Fruit fly (Drosophila melanogaster) whole organism, embryonic: ENCODE results near the gene PIG-B.

ENCODE experiments used
- B-H1 ChIP-seq: fragments of 200-800 bp; sonication (Bioruptor generic); IDR thresholded peaks from 3 replicates; pipeline ENCODE4 v1.3.6; 2022; ENCODE audit warnings: missing biosample characterization, missing genetic modification characterization
- Bdp1 ChIP-seq: fragments of 200-800 bp; sonication (Bioruptor generic); optimal IDR thresholded peaks from 3 replicates; lab custom pipeline; 2016; ENCODE audit warnings: missing biosample characterization, missing genetic modification characterization
- CG10462 ChIP-seq: fragments of 200-800 bp; sonication (Bioruptor generic); optimal IDR thresholded peaks from 2 replicates; lab custom pipeline; 2016; ENCODE audit warnings: missing biosample characterization, missing genetic modification characterization
- CG10959 ChIP-seq: fragments of 200-800 bp; sonication (Bioruptor generic); IDR thresholded peaks from 2 replicates; pipeline ENCODE4 v1.3.6; 2022; ENCODE audit warnings: missing biosample characterization, missing genetic modification characterization
- CG11085 ChIP-seq: fragments of 200-800 bp; sonication (Bioruptor generic); IDR thresholded peaks from 2 replicates; pipeline ENCODE4 v1.3.6; 2022; ENCODE audit warnings: missing biosample characterization, missing genetic modification characterization
- CG12155 ChIP-seq: fragments of 200-800 bp; sonication (Bioruptor generic); optimal IDR thresholded peaks from 3 replicates; lab custom pipeline; 2016; ENCODE audit warnings: missing biosample characterization, missing genetic modification characterization
- CG12236 ChIP-seq: fragments of 200-800 bp; sonication (Bioruptor generic); optimal IDR thresholded peaks from 2 replicates; lab custom pipeline; 2016; ENCODE audit warnings: missing biosample characterization, missing genetic modification characterization
- CG12769 ChIP-seq: fragments of 200-800 bp; sonication (Bioruptor generic); optimal IDR thresholded peaks from 2 replicates; lab custom pipeline; 2019; ENCODE audit warnings: missing biosample characterization, mild to moderate bottlenecking, missing genetic modification characterization, moderate library complexity
- CG13123 ChIP-seq: fragments of 200-800 bp; sonication (Bioruptor generic); optimal IDR thresholded peaks from 2 replicates; lab custom pipeline; 2016; ENCODE audit warnings: missing biosample characterization, missing genetic modification characterization
- CG13775 ChIP-seq: fragments of 200-800 bp; sonication (Bioruptor generic); optimal IDR thresholded peaks from 3 replicates; lab custom pipeline; 2017; ENCODE audit warnings: missing biosample characterization, mild to moderate bottlenecking, missing genetic modification characterization
- CG15479 ChIP-seq: fragments of 200-800 bp; sonication (Bioruptor generic); optimal IDR thresholded peaks from 3 replicates; lab custom pipeline; 2019; ENCODE audit warnings: missing biosample characterization, mild to moderate bottlenecking, missing genetic modification characterization, moderate library complexity
- CG15601 ChIP-seq: fragments of 200-800 bp; sonication (Bioruptor generic); optimal IDR thresholded peaks from 3 replicates; lab custom pipeline; 2019; ENCODE audit warnings: missing biosample characterization, mild to moderate bottlenecking, missing genetic modification characterization, moderate library complexity
- CG1603 ChIP-seq: fragments of 200-800 bp; sonication (Bioruptor generic); optimal IDR thresholded peaks from 2 replicates; lab custom pipeline; 2019; ENCODE audit warnings: missing biosample characterization, mild to moderate bottlenecking, missing genetic modification characterization, moderate library complexity
- CG1647 ChIP-seq: fragments of 200-800 bp; sonication (Bioruptor generic); optimal IDR thresholded peaks from 3 replicates; lab custom pipeline; 2016; ENCODE audit warnings: missing biosample characterization, missing genetic modification characterization
- CG16779 ChIP-seq: fragments of 200-800 bp; sonication (Bioruptor generic); IDR thresholded peaks from 2 replicates; pipeline ENCODE4 v1.3.6; 2022; ENCODE audit warnings: missing biosample characterization, missing genetic modification characterization
- CG17328 ChIP-seq: fragments of 200-800 bp; sonication (Bioruptor generic); IDR thresholded peaks from 2 replicates; pipeline ENCODE4 v1.3.6; 2022; ENCODE audit warnings: missing biosample characterization, missing genetic modification characterization
- CG17359 ChIP-seq: fragments of 200-800 bp; sonication (Bioruptor generic); optimal IDR thresholded peaks from 3 replicates; lab custom pipeline; 2018; ENCODE audit warnings: missing biosample characterization, mild to moderate bottlenecking, missing genetic modification characterization, moderate library complexity
- CG17829 ChIP-seq: fragments of 200-800 bp; optimal IDR thresholded peaks from 2 replicates; lab custom pipeline; 2019; ENCODE audit warnings: missing biosample characterization, mild to moderate bottlenecking, missing genetic modification characterization, moderate library complexity
- CG3407 ChIP-seq: fragments of 200-800 bp; sonication (Bioruptor generic); optimal IDR thresholded peaks from 2 replicates; lab custom pipeline; 2018; ENCODE audit warnings: missing biosample characterization, mild to moderate bottlenecking, missing genetic modification characterization
- CG4854 ChIP-seq: fragments of 200-800 bp; sonication (Bioruptor generic); optimal IDR thresholded peaks from 2 replicates; lab custom pipeline; 2016; ENCODE audit warnings: missing biosample characterization, missing genetic modification characterization, inconsistent platforms
- CG6254 ChIP-seq: fragments of 200-800 bp; sonication (Bioruptor generic); optimal IDR thresholded peaks from 3 replicates; lab custom pipeline; 2017; ENCODE audit warnings: mild to moderate bottlenecking, missing biosample characterization, missing genetic modification reagents, missing genetic modification characterization
- CG9727 ChIP-seq: fragments of 200-800 bp; sonication (Bioruptor generic); optimal IDR thresholded peaks from 3 replicates; lab custom pipeline; 2017; ENCODE audit warnings: missing biosample characterization, mild to moderate bottlenecking, missing genetic modification characterization
- Deaf1 ChIP-seq: fragments of 200-800 bp; optimal IDR thresholded peaks from 3 replicates; lab custom pipeline; 2019; ENCODE audit warnings: missing biosample characterization, mild to moderate bottlenecking, missing genetic modification characterization, moderate library complexity
- Dfd ChIP-seq, 2 experiments: fragments of >200 bp; optimal IDR thresholded peaks; 2 replicates each; lab custom pipeline; 2017; ENCODE audit warnings: missing biosample characterization in 2 of 2, missing genetic modification characterization in 2 of 2
- Hey ChIP-seq: fragments of 200-800 bp; sonication (Bioruptor generic); optimal IDR thresholded peaks from 3 replicates; lab custom pipeline; 2018; ENCODE audit warnings: missing biosample characterization, mild to moderate bottlenecking, missing genetic modification characterization
- Hr51 ChIP-seq, 2 experiments: fragments of 200-800 bp; sonication (Bioruptor generic); optimal IDR thresholded peaks; 2 replicates in 1 of 2; 3 replicates in 1 of 2; lab custom pipeline; 2016 to 2018; ENCODE audit warnings: missing biosample characterization in 2 of 2, missing genetic modification characterization in 2 of 2, mild to moderate bottlenecking in 1 of 2, moderate library complexity in 1 of 2
- Lim3 ChIP-seq: fragments of 200-800 bp; sonication (Bioruptor generic); IDR thresholded peaks from 2 replicates; pipeline ENCODE4 v1.3.6; 2022; ENCODE audit warnings: missing biosample characterization, missing genetic modification characterization
- MESR4 ChIP-seq: fragments of 200-800 bp; sonication (Bioruptor generic); optimal IDR thresholded peaks from 2 replicates; lab custom pipeline; 2018; ENCODE audit warnings: missing biosample characterization, mild to moderate bottlenecking, missing genetic modification characterization, moderate library complexity
- Nf-YB ChIP-seq: fragments of 200-800 bp; sonication (Bioruptor generic); optimal IDR thresholded peaks from 3 replicates; lab custom pipeline; 2019; ENCODE audit warnings: missing biosample characterization, mild to moderate bottlenecking, missing genetic modification characterization, moderate library complexity
- Sry-δ ChIP-seq: fragments of 200-800 bp; sonication (Bioruptor generic); optimal IDR thresholded peaks from 2 replicates; lab custom pipeline; 2016; ENCODE audit warnings: missing biosample characterization, missing genetic modification characterization
- ara ChIP-seq: fragments of 200-800 bp; sonication (Bioruptor generic); IDR thresholded peaks from 2 replicates; pipeline ENCODE4 v1.3.6; 2022; ENCODE audit warnings: missing biosample characterization, missing genetic modification characterization
- ash1 ChIP-seq: fragments of 200-800 bp; sonication (Bioruptor generic); optimal IDR thresholded peaks from 2 replicates; lab custom pipeline; 2018; ENCODE audit warnings: missing biosample characterization, mild to moderate bottlenecking, missing genetic modification characterization
- br ChIP-seq: fragments of >200 bp; optimal IDR thresholded peaks from 2 replicates; lab custom pipeline; 2017
- btn ChIP-seq: fragments of 200-800 bp; sonication (Bioruptor generic); optimal IDR thresholded peaks from 2 replicates; lab custom pipeline; 2016; ENCODE audit warnings: missing biosample characterization, missing genetic modification characterization
- cato ChIP-seq: fragments of 200-800 bp; sonication (Bioruptor generic); optimal IDR thresholded peaks from 2 replicates; lab custom pipeline; 2016; ENCODE audit warnings: missing biosample characterization, missing genetic modification characterization, borderline replicate concordance
- ci ChIP-seq: fragments of 200-800 bp; sonication (Bioruptor generic); IDR thresholded peaks from 3 replicates; pipeline ENCODE4 v1.3.6; 2022; ENCODE audit warnings: missing biosample characterization, missing genetic modification characterization
- croc ChIP-seq: fragments of 200-800 bp; sonication (Bioruptor generic); conservative IDR thresholded peaks from 3 replicates; pipeline ENCODE4 v1.3.6; 2022; ENCODE audit warnings: missing biosample characterization, missing genetic modification characterization
- dpn ChIP-seq, 2 experiments: fragments of 200-800 bp; sonication (Bioruptor generic); optimal IDR thresholded peaks; 3 replicates each; lab custom pipeline; 2016; ENCODE audit warnings: missing biosample characterization in 2 of 2, missing genetic modification characterization in 2 of 2
- eve ChIP-seq, 2 experiments: fragments of >200 bp; optimal IDR thresholded peaks; 2 replicates each; lab custom pipeline; 2017; ENCODE audit warnings: missing biosample characterization in 2 of 2, missing genetic modification characterization in 2 of 2
- gsb-n ChIP-seq: fragments of 200-800 bp; sonication (Bioruptor generic); optimal IDR thresholded peaks from 3 replicates; lab custom pipeline; 2018; ENCODE audit warnings: missing biosample characterization, mild to moderate bottlenecking, missing genetic modification characterization
- her ChIP-seq: fragments of 200-800 bp; sonication (Bioruptor generic); optimal IDR thresholded peaks from 2 replicates; lab custom pipeline; 2016; ENCODE audit warnings: missing biosample characterization, missing genetic modification characterization
- lola ChIP-seq, 3 experiments: fragments of >200 bp in 2 of 3; fragments of 200-800 bp in 1 of 3; sonication (Bioruptor generic) in 1 of 3; optimal IDR thresholded peaks; 2 replicates each; lab custom pipeline; 2017 to 2019; ENCODE audit warnings: missing biosample characterization in 3 of 3, missing genetic modification characterization in 3 of 3, mild to moderate bottlenecking in 1 of 3, moderate library complexity in 1 of 3
- luna ChIP-seq: fragments of 200-800 bp; sonication (Bioruptor generic); optimal IDR thresholded peaks from 2 replicates; lab custom pipeline; 2016; ENCODE audit warnings: missing biosample characterization, missing genetic modification characterization
- pb ChIP-seq: fragments of 200-800 bp; sonication (Bioruptor generic); optimal IDR thresholded peaks from 3 replicates; lab custom pipeline; 2016; ENCODE audit warnings: missing biosample characterization, missing genetic modification characterization
- run ChIP-seq: fragments of 200-800 bp; sonication (Bioruptor generic); optimal IDR thresholded peaks from 3 replicates; lab custom pipeline; 2018; ENCODE audit warnings: missing biosample characterization, mild to moderate bottlenecking, missing genetic modification characterization
- sens ChIP-seq: fragments of 200-800 bp; sonication (Bioruptor generic); peaks from one replicate; lab custom pipeline; 2016; ENCODE audit warnings: missing biosample characterization, missing genetic modification characterization
- toy ChIP-seq: fragments of 200-800 bp; sonication (Bioruptor generic); IDR thresholded peaks from 2 replicates; pipeline ENCODE4 v1.3.6; 2022; ENCODE audit warnings: missing biosample characterization, missing genetic modification characterization
- trem ChIP-seq: fragments of 200-800 bp; optimal IDR thresholded peaks from 3 replicates; lab custom pipeline; 2019; ENCODE audit warnings: missing biosample characterization, mild to moderate bottlenecking, missing genetic modification characterization, moderate library complexity
- ttk ChIP-seq: fragments of 200-800 bp; sonication (Bioruptor generic); IDR thresholded peaks from 2 replicates; pipeline ENCODE4 v2.1.2; 2022; ENCODE audit warnings: missing biosample characterization, missing genetic modification characterization

PIG-B gene

dm6 chr3L:3862504-3863380 lies 51.7 kb downstream of the PIG-B start (continued):
- TF ChIP-seq CG10959: peak; percentile 85
- TF ChIP-seq Lim3 (GFP tag; lab: Robert Waterston, UW): no peak
- TF ChIP-seq CG12236 (GFP tag; lab: Kevin White, UChicago): peak; percentile 71
- peak; percentile 32 for TF ChIP-seq CG4854 (GFP tag; lab: Kevin White, UChicago)
- TF ChIP-seq Dfd (GFP tag; optimal IDR thresholded peaks at IDR 0.05; lab: Kevin White, UChicago): no peak
- peak; percentile 69 for TF ChIP-seq croc (GFP tag; lab: Robert Waterston, UW)
- peak; percentile 33 for TF ChIP-seq Sry-δ (GFP tag; lab: Kevin White, UChicago)
- no peak; the same call in 2 of the 3 replicates for TF ChIP-seq B-H1 (GFP tag; lab: Robert Waterston, UW)
- TF ChIP-seq CG17829 (tag; lab: Kevin White, UChicago): peak; percentile 82
- peak; percentile 63 for TF ChIP-seq CG10462 (GFP tag; lab: Kevin White, UChicago)
- no peak for TF ChIP-seq CG11085 (GFP tag; lab: Robert Waterston, UW)
- peak; percentile 56 for TF ChIP-seq Nf-YB (GFP tag; lab: Kevin White, UChicago)
- peak in 1 of 3 experiments; percentile 88 for TF ChIP-seq lola (GFP tag; optimal IDR thresholded peaks at IDR 0.05; lab: Kevin White, UChicago)
- peak; percentile 65 for TF ChIP-seq btn (GFP tag; lab: Kevin White, UChicago)
- TF ChIP-seq CG16779: no peak
- peak; percentile 48; the same call in 1 of the 2 replicates for TF ChIP-seq ttk (GFP tag; lab: Robert Waterston, UW)
- peak; percentile 95 for TF ChIP-seq sens
- TF ChIP-seq Hey (tag; lab: Kevin White, UChicago): no peak
- TF ChIP-seq gsb-n (tag; lab: Kevin White, UChicago): peak; percentile 61
- no peak for TF ChIP-seq pb (GFP tag; lab: Kevin White, UChicago)
- TF ChIP-seq trem: peak; percentile 69
- TF ChIP-seq luna (GFP tag; lab: Kevin White, UChicago): no peak
- TF ChIP-seq CG13775: peak; percentile 65
- peak; percentile 29 to 59 for TF ChIP-seq Hr51 (GFP tag; optimal IDR thresholded peaks at IDR 0.05; lab: Kevin White, UChicago)
- peak; percentile 31 for TF ChIP-seq CG13123
- peak; percentile 85 for TF ChIP-seq CG9727 (GFP tag; lab: Kevin White, UChicago)
- TF ChIP-seq CG12769: peak; percentile 40
- TF ChIP-seq ci: peak; percentile 80
- peak; percentile 49 for TF ChIP-seq CG12155 (GFP tag; lab: Kevin White, UChicago)
- TF ChIP-seq dpn (GFP tag; optimal IDR thresholded peaks at IDR 0.05; lab: Kevin White, UChicago): peak in 1 of 2 experiments; percentile 61
- TF ChIP-seq eve (GFP tag; optimal IDR thresholded peaks at IDR 0.05; lab: Kevin White, UChicago): peak in 1 of 2 experiments; percentile 88
- no peak for TF ChIP-seq run (tag; lab: Kevin White, UChicago)
- peak; percentile 63 for TF ChIP-seq CG6254
- no peak for TF ChIP-seq her (GFP tag; lab: Kevin White, UChicago)
- TF ChIP-seq MESR4: peak; percentile 3
- peak; percentile 8 for TF ChIP-seq CG3407
- peak; percentile 40 for TF ChIP-seq CG17359 (tag; lab: Kevin White, UChicago)
- TF ChIP-seq CG1647 (GFP tag; lab: Kevin White, UChicago): peak; percentile 36
- peak; percentile 13 for TF ChIP-seq cato
- TF ChIP-seq CG17328 (GFP tag; lab: Robert Waterston, UW): peak; percentile 83; the same call in 1 of the 2 replicates
- TF ChIP-seq Bdp1 (GFP tag; lab: Kevin White, UChicago): peak; percentile 39
- TF ChIP-seq Deaf1 (tag; lab: Kevin White, UChicago): peak; percentile 21
- TF ChIP-seq CG1603: peak; percentile 69
- TF ChIP-seq ara (GFP tag; lab: Robert Waterston, UW): peak; percentile 67
- no peak for TF ChIP-seq br (lab: Kevin White, UChicago)
- no peak for TF ChIP-seq ash1 (GFP tag; lab: Kevin White, UChicago)
- no peak for TF ChIP-seq toy (GFP tag; lab: Robert Waterston, UW)
- TF ChIP-seq CG15479 (GFP tag; lab: Kevin White, UChicago): no peak
- TF ChIP-seq CG15601 (tag; lab: Kevin White, UChicago): peak; percentile 74
